Worm (Caenorhabditis elegans) whole organism, L3 larva: ENCODE results near the gene fbxb-2.
"Not testable (repeated sequence)": the region's sequence is repeated elsewhere in the genome, so short reads cannot be mapped to it uniquely, and the experiment has no call there.

ENCODE experiments used
- R02D3.7 ChIP-seq: fragments of 150-350 bp; optimal IDR thresholded peaks from 2 replicates; lab custom pipeline; 2014; ENCODE audit warnings: missing biosample characterization, missing genetic modification characterization
- ZK546.5 ChIP-seq: sonication (generic microtip); optimal IDR thresholded peaks from 2 replicates; lab custom pipeline; 2017; ENCODE audit warnings: missing biosample characterization, missing genetic modification characterization
- aly-2 ChIP-seq: fragments of 150-350 bp; optimal IDR thresholded peaks from 2 replicates; lab custom pipeline; 2014; ENCODE audit warnings: missing biosample characterization, missing genetic modification characterization
- ama-1 ChIP-seq: fragments of 150-350 bp; optimal IDR thresholded peaks from 2 replicates; lab custom pipeline; 2018
- ceh-16 ChIP-seq: sonication (generic microtip); optimal IDR thresholded peaks from 2 replicates; lab custom pipeline; 2017; ENCODE audit warnings: missing biosample characterization, missing genetic modification characterization
- ceh-28 ChIP-seq: fragments of 150-350 bp; optimal IDR thresholded peaks from 2 replicates; lab custom pipeline; 2014; ENCODE audit warnings: missing biosample characterization, missing genetic modification reagents, missing genetic modification characterization
- daf-12 ChIP-seq: fragments of 150-350 bp; optimal IDR thresholded peaks from 2 replicates; lab custom pipeline; 2014; ENCODE audit warnings: missing biosample characterization, missing genetic modification reagents, missing genetic modification characterization
- egl-27 ChIP-seq: sonication (generic microtip); optimal IDR thresholded peaks from 4 replicates; lab custom pipeline; 2017; ENCODE audit warnings: missing biosample characterization, missing genetic modification reagents, missing genetic modification characterization
- elt-1 ChIP-seq: fragments of 150-350 bp; optimal IDR thresholded peaks from 2 replicates; lab custom pipeline; 2014; ENCODE audit warnings: missing biosample characterization, missing genetic modification characterization
- elt-3 ChIP-seq, 3 experiments: fragments of 150-350 bp in 1 of 3; sonication (generic microtip) in 2 of 3; optimal IDR thresholded peaks; 2 replicates in 2 of 3; 4 replicates in 1 of 3; lab custom pipeline; 2014 to 2017; ENCODE audit warnings: missing biosample characterization in 3 of 3, missing genetic modification characterization in 3 of 3
- fkh-10 ChIP-seq: sonication (generic microtip); optimal IDR thresholded peaks from 2 replicates; lab custom pipeline; 2017; ENCODE audit warnings: missing biosample characterization, missing genetic modification reagents, missing genetic modification characterization
- fkh-2 ChIP-seq: fragments of 150-350 bp; optimal IDR thresholded peaks from 2 replicates; lab custom pipeline; 2014; ENCODE audit warnings: missing biosample characterization, missing genetic modification reagents, missing genetic modification characterization
- hmg-11 ChIP-seq: sonication (generic microtip); optimal IDR thresholded peaks from 2 replicates; lab custom pipeline; 2016; ENCODE audit warnings: missing genetic modification characterization, missing compliant biosample characterization
- jun-1 ChIP-seq: fragments of 150-350 bp; optimal IDR thresholded peaks from 2 replicates; lab custom pipeline; 2014; ENCODE audit warnings: missing biosample characterization, missing genetic modification reagents, missing genetic modification characterization
- lin-15B ChIP-seq: fragments of 150-350 bp; optimal IDR thresholded peaks from 2 replicates; lab custom pipeline; 2014; ENCODE audit warnings: missing biosample characterization, missing genetic modification characterization
- lin-39 ChIP-seq: fragments of 150-350 bp; optimal IDR thresholded peaks from 2 replicates; lab custom pipeline; 2018; ENCODE audit warnings: missing biosample characterization, missing genetic modification reagents, missing genetic modification characterization
- mdl-1 ChIP-seq: fragments of 150-350 bp; optimal IDR thresholded peaks from 2 replicates; lab custom pipeline; 2014; ENCODE audit warnings: missing biosample characterization, missing genetic modification characterization
- mml-1 ChIP-seq: fragments of 150-350 bp; sonication (generic microtip); optimal IDR thresholded peaks from 3 replicates; lab custom pipeline; 2014; ENCODE audit warnings: missing biosample characterization, missing genetic modification characterization
- nfya-1 ChIP-seq: sonication (generic microtip); optimal IDR thresholded peaks from 2 replicates; lab custom pipeline; 2017; ENCODE audit warnings: missing genetic modification characterization, mild to moderate bottlenecking, missing compliant biosample characterization, antibody characterized with exemption, moderate library complexity; ENCODE audit not compliant: insufficient read depth
- nhr-11 ChIP-seq: fragments of 150-350 bp; optimal IDR thresholded peaks from 2 replicates; lab custom pipeline; 2014; ENCODE audit warnings: missing biosample characterization, missing genetic modification characterization
- nhr-12 ChIP-seq: fragments of 150-350 bp; optimal IDR thresholded peaks from 2 replicates; lab custom pipeline; 2014; ENCODE audit warnings: missing biosample characterization, missing genetic modification characterization
- nhr-23 ChIP-seq: fragments of 150-350 bp; optimal IDR thresholded peaks from 2 replicates; lab custom pipeline; 2014; ENCODE audit warnings: missing biosample characterization, missing genetic modification reagents, missing genetic modification characterization
- nhr-237 ChIP-seq: fragments of 150-350 bp; optimal IDR thresholded peaks from 2 replicates; lab custom pipeline; 2014; ENCODE audit warnings: missing biosample characterization, missing genetic modification characterization
- nhr-25 ChIP-seq: sonication (generic microtip); optimal IDR thresholded peaks from 2 replicates; lab custom pipeline; 2017; ENCODE audit warnings: missing biosample characterization, missing genetic modification characterization
- nhr-28 ChIP-seq: fragments of 150-350 bp; optimal IDR thresholded peaks from 2 replicates; lab custom pipeline; 2014; ENCODE audit warnings: missing biosample characterization, missing genetic modification characterization
- nhr-76 ChIP-seq: fragments of 150-350 bp; sonication (generic microtip); optimal IDR thresholded peaks from 5 replicates; lab custom pipeline; 2014; ENCODE audit warnings: missing biosample characterization, missing genetic modification characterization
- nhr-77 ChIP-seq: fragments of 150-350 bp; optimal IDR thresholded peaks from 2 replicates; lab custom pipeline; 2014; ENCODE audit warnings: missing biosample characterization, missing genetic modification characterization
- sea-2 ChIP-seq: fragments of 150-350 bp; sonication (generic microtip); optimal IDR thresholded peaks from 4 replicates; lab custom pipeline; 2014; ENCODE audit warnings: missing biosample characterization, missing genetic modification reagents, missing genetic modification characterization
- skn-1 ChIP-seq: fragments of 150-350 bp; optimal IDR thresholded peaks from 2 replicates; lab custom pipeline; 2014; ENCODE audit warnings: missing biosample characterization, missing genetic modification characterization
- snpc-4 ChIP-seq: fragments of 150-350 bp; optimal IDR thresholded peaks from 2 replicates; lab custom pipeline; 2014; ENCODE audit warnings: missing biosample characterization, missing genetic modification characterization
- tbx-2 ChIP-seq: sonication (generic microtip); optimal IDR thresholded peaks from 2 replicates; lab custom pipeline; 2016; ENCODE audit warnings: mild to moderate bottlenecking, missing genetic modification characterization, missing compliant biosample characterization
- unc-39 ChIP-seq: sonication (generic microtip); optimal IDR thresholded peaks from 4 replicates; lab custom pipeline; 2017; ENCODE audit warnings: missing biosample characterization, missing genetic modification characterization
- unc-62 ChIP-seq: fragments of 150-350 bp; sonication (generic microtip); optimal IDR thresholded peaks from 4 replicates; lab custom pipeline; 2014; ENCODE audit warnings: missing biosample characterization, missing genetic modification reagents, missing genetic modification characterization
- zag-1 ChIP-seq: fragments of 150-350 bp; optimal IDR thresholded peaks from 2 replicates; lab custom pipeline; 2014; ENCODE audit warnings: missing biosample characterization, missing genetic modification characterization
- ztf-4 ChIP-seq: fragments of 150-350 bp; optimal IDR thresholded peaks from 2 replicates; lab custom pipeline; 2014; ENCODE audit warnings: missing biosample characterization, missing genetic modification characterization

fbxb-2 gene

ce11 chrV:19276354-19276753 lies 39.2 kb upstream of the fbxb-2 start:
- TF ChIP-seq R02D3.7 (tag; lab: Kevin White, UChicago): no peak
- TF ChIP-seq tbx-2 (tag; lab: Kevin White, UChicago): no peak
- no peak for TF ChIP-seq nhr-12
- no peak for TF ChIP-seq unc-62 (GFP tag; lab: Kevin White, UChicago)

DNA sequence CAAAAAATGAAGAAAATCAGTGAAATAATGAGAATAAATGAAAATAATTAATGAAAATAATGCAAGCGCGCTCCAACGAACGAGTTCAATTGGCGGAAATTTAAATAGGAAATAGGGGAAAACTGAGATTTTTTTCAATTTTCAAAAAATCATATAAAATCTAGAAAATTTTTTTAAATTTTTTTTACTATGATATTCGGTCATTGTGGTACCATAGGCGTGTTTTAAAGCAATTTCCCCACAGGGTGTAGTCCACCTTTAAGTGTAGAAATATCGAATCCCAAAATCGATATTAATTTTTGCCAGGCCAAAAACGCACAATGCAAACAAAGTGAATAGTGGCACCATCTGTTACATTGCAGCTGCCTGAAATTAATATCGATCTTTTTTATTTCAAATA lies 27.0 kb upstream of the fbxb-2 start, which contains the start of gene F21D9.1:
Gene F21D9.1 (plus strand): TSS at position 301 of the 400 bp plus-strand sequence.
- not testable (repeated sequence) for TF ChIP-seq ZK546.5, mdl-1, egl-27 (tag; lab: Kevin White, UChicago)

DNA sequence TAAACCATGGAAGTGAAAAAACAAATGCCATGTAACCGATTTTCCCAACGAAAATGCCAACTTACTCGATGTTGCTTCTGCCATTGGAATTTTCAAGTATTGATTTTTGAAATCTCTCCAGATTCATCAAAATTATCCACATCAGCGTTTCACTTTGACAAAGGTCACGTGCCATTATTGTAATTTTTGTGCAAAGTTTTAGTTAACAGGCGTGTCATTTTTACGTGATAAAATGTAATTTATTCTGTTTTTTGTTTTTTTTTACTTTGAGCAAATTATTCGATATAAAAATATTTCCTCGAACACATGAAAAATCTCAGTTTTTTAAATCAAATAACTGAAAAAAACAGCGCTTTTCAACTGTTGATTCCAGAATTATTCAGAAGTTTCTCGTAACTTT lies 25.2 kb upstream of the fbxb-2 start, which contains the start of gene F21D9.2:
Gene F21D9.2 (minus strand): TSS at position 101 of the 400 bp plus-strand sequence.
- TF ChIP-seq ceh-28 (tag; lab: Kevin White, UChicago): no peak
- no peak for TF ChIP-seq zag-1 (tag; lab: Kevin White, UChicago)
- no peak for TF ChIP-seq nhr-12
- TF ChIP-seq snpc-4 (tag; lab: Kevin White, UChicago): no peak
- TF ChIP-seq lin-15B: no peak
- TF ChIP-seq fkh-10: no peak
- no peak for TF ChIP-seq nhr-77 (tag; lab: Kevin White, UChicago)
- no peak for TF ChIP-seq elt-1 (tag; lab: Kevin White, UChicago)
- TF ChIP-seq aly-2 (tag; lab: Kevin White, UChicago): no peak
- TF ChIP-seq fkh-2: no peak
- TF ChIP-seq egl-27 (tag; lab: Kevin White, UChicago): no peak
- no peak for TF ChIP-seq lin-39 (tag; lab: Kevin White, UChicago)
- no peak for TF ChIP-seq unc-39 (tag; lab: Kevin White, UChicago)
- TF ChIP-seq nhr-11 (tag; lab: Kevin White, UChicago): no peak
- no peak for TF ChIP-seq ama-1 (lab: Kevin White, UChicago)
- no peak for TF ChIP-seq ceh-16
- TF ChIP-seq ztf-4 (tag; lab: Kevin White, UChicago): no peak
- TF ChIP-seq nfya-1 (tag; lab: Kevin White, UChicago): no peak
- TF ChIP-seq, all 47 proteins: peak for 0

ce11 chrV:19260686-19261085 lies 23.6 kb upstream of the fbxb-2 start:
- no peak for TF ChIP-seq nhr-77 (tag; lab: Kevin White, UChicago)
- no peak for TF ChIP-seq nhr-76 (tag; lab: Kevin White, UChicago)
- no peak for TF ChIP-seq nhr-23
- TF ChIP-seq ama-1 (lab: Kevin White, UChicago): no peak
- no peak for TF ChIP-seq sea-2 (GFP tag; lab: Kevin White, UChicago)
- TF ChIP-seq lin-15B: no peak
- no peak for TF ChIP-seq tbx-2 (tag; lab: Kevin White, UChicago)
- no peak for TF ChIP-seq daf-12 (tag; lab: Kevin White, UChicago)
- TF ChIP-seq nhr-28 (tag; lab: Kevin White, UChicago): no peak
- TF ChIP-seq mml-1 (tag; lab: Kevin White, UChicago): no peak
- no peak for TF ChIP-seq elt-3 (tag; optimal IDR thresholded peaks at IDR 0.05; lab: Kevin White, UChicago)
- TF ChIP-seq nhr-237: no peak
- no peak for TF ChIP-seq elt-1 (tag; lab: Kevin White, UChicago)
- no peak for TF ChIP-seq skn-1 (tag; lab: Kevin White, UChicago)
- TF ChIP-seq jun-1 (tag; lab: Kevin White, UChicago): no peak
- TF ChIP-seq nhr-11 (tag; lab: Kevin White, UChicago): no peak
- TF ChIP-seq ZK546.5 (tag; lab: Kevin White, UChicago): no peak
- no peak for TF ChIP-seq nhr-25
- no peak for TF ChIP-seq hmg-11 (tag; lab: Kevin White, UChicago)

DNA sequence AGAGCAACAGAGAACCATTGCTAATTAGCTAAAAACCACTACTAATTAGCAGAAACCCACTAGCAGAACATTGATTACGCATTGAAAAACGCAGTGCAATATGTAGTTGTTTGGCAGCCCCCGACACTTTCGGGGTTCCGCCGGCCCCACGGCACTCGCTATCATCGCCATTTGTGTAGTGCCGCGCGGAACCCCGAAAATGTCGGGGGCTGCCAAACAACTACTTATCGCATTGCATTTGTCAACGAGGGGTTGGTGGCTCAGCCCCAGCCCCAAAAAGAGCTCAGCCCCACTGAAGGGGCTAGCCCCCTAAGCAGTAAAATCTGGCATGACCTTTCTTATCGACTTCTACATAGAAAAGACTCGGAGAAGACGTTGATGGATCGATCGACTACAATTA lies 22.3 kb upstream of the fbxb-2 start:
- TF ChIP-seq elt-3 (tag; optimal IDR thresholded peaks at IDR 0.05; lab: Kevin White, UChicago): no peak
- TF ChIP-seq, all 47 proteins: peak for 0
